Fruit fly (Drosophila melanogaster) whole organism, embryonic: ENCODE results near the gene CG31793.
A peak's percentile ranks its signal among the peaks of the same experiment; 100 is the strongest.

ENCODE experiments used
- ATbp ChIP-seq: fragments of 200-800 bp; sonication (Bioruptor generic); optimal IDR thresholded peaks from 2 replicates; lab custom pipeline; 2017; ENCODE audit warnings: missing biosample characterization, mild to moderate bottlenecking, missing genetic modification characterization, missing genetic modification reagents
- Abd-B ChIP-seq: fragments of 200-800 bp; sonication (Bioruptor generic); optimal IDR thresholded peaks from 2 replicates; lab custom pipeline; 2018; ENCODE audit warnings: missing biosample characterization, mild to moderate bottlenecking, missing genetic modification characterization, moderate library complexity
- CG11093 ChIP-seq: fragments of 200-800 bp; sonication (Bioruptor generic); IDR thresholded peaks from 3 replicates; pipeline ENCODE4 v1.3.6; 2022; ENCODE audit warnings: missing biosample characterization, missing genetic modification characterization
- CG11504 ChIP-seq: fragments of 200-800 bp; sonication (Bioruptor generic); optimal IDR thresholded peaks from 3 replicates; lab custom pipeline; 2019; ENCODE audit warnings: missing biosample characterization, mild to moderate bottlenecking, missing genetic modification characterization, moderate library complexity
- CG13123 ChIP-seq: fragments of 200-800 bp; sonication (Bioruptor generic); optimal IDR thresholded peaks from 2 replicates; lab custom pipeline; 2016; ENCODE audit warnings: missing biosample characterization, missing genetic modification characterization
- CG13424 ChIP-seq: fragments of 200-800 bp; sonication (Bioruptor generic); optimal IDR thresholded peaks from 2 replicates; lab custom pipeline; 2019; ENCODE audit warnings: missing biosample characterization, mild to moderate bottlenecking, missing genetic modification characterization, moderate library complexity
- CG13624 ChIP-seq: fragments of 200-800 bp; sonication (Bioruptor generic); optimal IDR thresholded peaks from 2 replicates; lab custom pipeline; 2016; ENCODE audit warnings: missing biosample characterization, missing genetic modification characterization
- CG14667 ChIP-seq: fragments of 200-800 bp; sonication (Bioruptor generic); IDR thresholded peaks from 2 replicates; pipeline ENCODE4 v1.3.6; 2022; ENCODE audit warnings: missing biosample characterization, missing genetic modification characterization
- CG14710 ChIP-seq: fragments of 200-800 bp; sonication (Bioruptor generic); optimal IDR thresholded peaks from 3 replicates; lab custom pipeline; 2019; ENCODE audit warnings: missing biosample characterization, mild to moderate bottlenecking, missing genetic modification characterization, moderate library complexity
- CG1647 ChIP-seq: fragments of 200-800 bp; sonication (Bioruptor generic); optimal IDR thresholded peaks from 3 replicates; lab custom pipeline; 2016; ENCODE audit warnings: missing biosample characterization, missing genetic modification characterization
- CG16813 ChIP-seq: fragments of 200-800 bp; sonication (Bioruptor generic); IDR thresholded peaks from 3 replicates; pipeline ENCODE4 v1.3.6; 2022; ENCODE audit warnings: missing biosample characterization, missing genetic modification characterization; ENCODE audit not compliant: partially characterized antibody
- CG17328 ChIP-seq: fragments of 200-800 bp; sonication (Bioruptor generic); IDR thresholded peaks from 2 replicates; pipeline ENCODE4 v1.3.6; 2022; ENCODE audit warnings: missing biosample characterization, missing genetic modification characterization
- CG17385 ChIP-seq: fragments of 200-800 bp; sonication (Bioruptor generic); optimal IDR thresholded peaks from 3 replicates; lab custom pipeline; 2018; ENCODE audit warnings: missing biosample characterization, mild to moderate bottlenecking, missing genetic modification characterization
- CG17829 ChIP-seq: fragments of 200-800 bp; optimal IDR thresholded peaks from 2 replicates; lab custom pipeline; 2019; ENCODE audit warnings: missing biosample characterization, mild to moderate bottlenecking, missing genetic modification characterization, moderate library complexity
- CG17912 ChIP-seq: fragments of 200-800 bp; sonication (Bioruptor generic); optimal IDR thresholded peaks from 2 replicates; lab custom pipeline; 2018; ENCODE audit warnings: missing biosample characterization, mild to moderate bottlenecking, missing genetic modification characterization
- CG2120 ChIP-seq: fragments of 200-800 bp; sonication (Bioruptor generic); optimal IDR thresholded peaks from 3 replicates; lab custom pipeline; 2016; ENCODE audit warnings: missing biosample characterization, missing genetic modification characterization
- CG31441 ChIP-seq: fragments of 200-800 bp; sonication (Bioruptor generic); IDR thresholded peaks from 2 replicates; pipeline ENCODE4 v1.3.6; 2022; ENCODE audit warnings: missing biosample characterization, missing genetic modification characterization
- CG3407 ChIP-seq: fragments of 200-800 bp; sonication (Bioruptor generic); optimal IDR thresholded peaks from 2 replicates; lab custom pipeline; 2018; ENCODE audit warnings: missing biosample characterization, mild to moderate bottlenecking, missing genetic modification characterization
- CG5180 ChIP-seq: fragments of 200-800 bp; sonication (Bioruptor generic); optimal IDR thresholded peaks from 3 replicates; lab custom pipeline; 2017; ENCODE audit warnings: missing biosample characterization, missing genetic modification characterization, mild to moderate bottlenecking, moderate library complexity, missing genetic modification reagents
- CG8281 ChIP-seq: fragments of 200-800 bp; sonication (Bioruptor generic); optimal IDR thresholded peaks from 2 replicates; lab custom pipeline; 2018; ENCODE audit warnings: missing biosample characterization, mild to moderate bottlenecking, missing genetic modification characterization, moderate library complexity
- CkIIα-i1 ChIP-seq: fragments of 200-800 bp; sonication (Bioruptor generic); IDR thresholded peaks from 2 replicates; pipeline ENCODE4 v1.3.6; 2022; ENCODE audit warnings: missing biosample characterization, missing genetic modification characterization
- D ChIP-seq, 2 experiments: fragments of 200-800 bp in 1 of 2; fragments of >200 bp in 1 of 2; sonication (Bioruptor generic) in 1 of 2; optimal IDR thresholded peaks; 2 replicates in 1 of 2; 3 replicates in 1 of 2; lab custom pipeline; 2017; ENCODE audit warnings: mild to moderate bottlenecking in 1 of 2, missing biosample characterization in 1 of 2, missing genetic modification characterization in 1 of 2, missing genetic modification reagents in 1 of 2
- Dip3 ChIP-seq: fragments of 200-800 bp; sonication (Bioruptor generic); optimal IDR thresholded peaks from 3 replicates; lab custom pipeline; 2016; ENCODE audit warnings: missing biosample characterization, missing genetic modification characterization
- Doc2 ChIP-seq: fragments of 200-800 bp; sonication (Bioruptor generic); IDR thresholded peaks from 2 replicates; pipeline ENCODE4 v1.3.6; 2022; ENCODE audit warnings: missing biosample characterization, missing genetic modification characterization
- Doc3 ChIP-seq: fragments of 200-800 bp; sonication (Bioruptor generic); IDR thresholded peaks from 3 replicates; pipeline ENCODE4 v1.3.6; 2022; ENCODE audit warnings: missing biosample characterization, missing genetic modification characterization; ENCODE audit not compliant: partially characterized antibody
- E2f1 ChIP-seq: fragments of 200-800 bp; sonication (Bioruptor generic); IDR thresholded peaks from 2 replicates; pipeline ENCODE4 v1.3.6; 2022; ENCODE audit warnings: missing biosample characterization, missing genetic modification characterization
- Fer1 ChIP-seq: fragments of 200-800 bp; sonication (Bioruptor generic); optimal IDR thresholded peaks from 2 replicates; lab custom pipeline; 2017; ENCODE audit warnings: missing biosample characterization, mild to moderate bottlenecking, missing genetic modification characterization
- HHEX ChIP-seq: fragments of 200-800 bp; sonication (Bioruptor generic); optimal IDR thresholded peaks from 3 replicates; lab custom pipeline; 2017; ENCODE audit warnings: missing biosample characterization, mild to moderate bottlenecking, missing genetic modification characterization, missing genetic modification reagents
- HLH3B ChIP-seq: fragments of 200-800 bp; sonication (Bioruptor generic); IDR thresholded peaks from 2 replicates; pipeline ENCODE4 v1.3.6; 2022; ENCODE audit warnings: missing biosample characterization, missing genetic modification characterization
- Hand ChIP-seq: fragments of 200-800 bp; sonication (Bioruptor generic); optimal IDR thresholded peaks from 2 replicates; lab custom pipeline; 2017; ENCODE audit warnings: mild to moderate bottlenecking, missing biosample characterization, missing genetic modification reagents, missing genetic modification characterization
- Lhr ChIP-seq: fragments of 200-800 bp; sonication (Bioruptor generic); optimal IDR thresholded peaks from 3 replicates; lab custom pipeline; 2017; ENCODE audit warnings: mild to moderate bottlenecking, missing biosample characterization, missing genetic modification reagents, missing genetic modification characterization
- MTF-1 ChIP-seq: fragments of 200-800 bp; sonication (Bioruptor generic); optimal IDR thresholded peaks from 2 replicates; lab custom pipeline; 2018; ENCODE audit warnings: missing biosample characterization, mild to moderate bottlenecking, missing genetic modification characterization, borderline replicate concordance
- Mad ChIP-seq: fragments of 200-800 bp; sonication (Bioruptor generic); optimal IDR thresholded peaks from 2 replicates; lab custom pipeline; 2016; ENCODE audit warnings: missing biosample characterization, missing genetic modification characterization
- Med ChIP-seq: fragments of 200-800 bp; sonication (Bioruptor generic); peaks from one replicate; lab custom pipeline; 2016; ENCODE audit warnings: missing biosample characterization, missing genetic modification characterization, mild to moderate bottlenecking, inconsistent platforms, moderate library complexity
- Nf-YC ChIP-seq: fragments of 200-800 bp; optimal IDR thresholded peaks from 3 replicates; lab custom pipeline; 2019; ENCODE audit warnings: missing biosample characterization, mild to moderate bottlenecking, missing genetic modification characterization, moderate library complexity
- YL-1 ChIP-seq: fragments of 200-800 bp; sonication (Bioruptor generic); optimal IDR thresholded peaks from 3 replicates; lab custom pipeline; 2017; ENCODE audit warnings: missing biosample characterization, mild to moderate bottlenecking, missing genetic modification characterization
- ac ChIP-seq: fragments of 200-800 bp; sonication (Bioruptor generic); optimal IDR thresholded peaks from 3 replicates; lab custom pipeline; 2017; ENCODE audit warnings: missing biosample characterization, mild to moderate bottlenecking, missing genetic modification characterization
- aop ChIP-seq: fragments of 200-800 bp; sonication (Bioruptor generic); IDR thresholded peaks from 2 replicates; pipeline ENCODE4 v1.3.6; 2022; ENCODE audit warnings: missing biosample characterization, missing genetic modification characterization
- dm ChIP-seq: fragments of 200-800 bp; sonication (Bioruptor generic); optimal IDR thresholded peaks from 3 replicates; lab custom pipeline; 2016; ENCODE audit warnings: missing biosample characterization, missing genetic modification characterization
- dmrt11E ChIP-seq: fragments of 200-800 bp; sonication (Bioruptor generic); optimal IDR thresholded peaks from 3 replicates; lab custom pipeline; 2018; ENCODE audit warnings: missing biosample characterization, mild to moderate bottlenecking, missing genetic modification characterization, moderate library complexity
- eyg ChIP-seq: fragments of 200-800 bp; sonication (Bioruptor generic); optimal IDR thresholded peaks from 3 replicates; lab custom pipeline; 2016; ENCODE audit warnings: missing biosample characterization, missing genetic modification characterization
- gcm ChIP-seq: fragments of 200-800 bp; sonication (Bioruptor generic); optimal IDR thresholded peaks from 2 replicates; lab custom pipeline; 2019; ENCODE audit warnings: missing biosample characterization, mild to moderate bottlenecking, missing genetic modification characterization, moderate library complexity
- hbn ChIP-seq: fragments of 200-800 bp; sonication (Bioruptor generic); IDR thresholded peaks from 2 replicates; pipeline ENCODE4 v1.3.6; 2022; ENCODE audit warnings: missing biosample characterization, missing genetic modification characterization; ENCODE audit not compliant: partially characterized antibody
- odd ChIP-seq: fragments of 200-800 bp; sonication (Bioruptor generic); optimal IDR thresholded peaks from 2 replicates; lab custom pipeline; 2017; ENCODE audit warnings: missing biosample characterization, mild to moderate bottlenecking, missing genetic modification characterization
- peb ChIP-seq: fragments of 200-800 bp; sonication (Bioruptor generic); IDR thresholded peaks from 2 replicates; pipeline ENCODE4 v1.3.6; 2022; ENCODE audit warnings: missing biosample characterization, missing genetic modification characterization
- phol ChIP-seq: fragments of 200-800 bp; sonication (Bioruptor generic); optimal IDR thresholded peaks from 3 replicates; lab custom pipeline; 2018; ENCODE audit warnings: missing biosample characterization, mild to moderate bottlenecking, missing genetic modification characterization, moderate library complexity
- pros ChIP-seq: fragments of 200-800 bp; sonication (Bioruptor generic); optimal IDR thresholded peaks from 3 replicates; lab custom pipeline; 2019; ENCODE audit warnings: missing biosample characterization, mild to moderate bottlenecking, missing genetic modification characterization, moderate library complexity
- stwl ChIP-seq: fragments of 200-800 bp; sonication (Bioruptor generic); optimal IDR thresholded peaks from 3 replicates; lab custom pipeline; 2018; ENCODE audit warnings: missing biosample characterization, mild to moderate bottlenecking, missing genetic modification characterization, moderate library complexity
- zfh1 ChIP-seq: fragments of 200-800 bp; sonication (Bioruptor generic); IDR thresholded peaks from 3 replicates; pipeline ENCODE4 v1.3.6; 2022; ENCODE audit warnings: missing biosample characterization, missing genetic modification characterization

Gene CG31793

DNA sequence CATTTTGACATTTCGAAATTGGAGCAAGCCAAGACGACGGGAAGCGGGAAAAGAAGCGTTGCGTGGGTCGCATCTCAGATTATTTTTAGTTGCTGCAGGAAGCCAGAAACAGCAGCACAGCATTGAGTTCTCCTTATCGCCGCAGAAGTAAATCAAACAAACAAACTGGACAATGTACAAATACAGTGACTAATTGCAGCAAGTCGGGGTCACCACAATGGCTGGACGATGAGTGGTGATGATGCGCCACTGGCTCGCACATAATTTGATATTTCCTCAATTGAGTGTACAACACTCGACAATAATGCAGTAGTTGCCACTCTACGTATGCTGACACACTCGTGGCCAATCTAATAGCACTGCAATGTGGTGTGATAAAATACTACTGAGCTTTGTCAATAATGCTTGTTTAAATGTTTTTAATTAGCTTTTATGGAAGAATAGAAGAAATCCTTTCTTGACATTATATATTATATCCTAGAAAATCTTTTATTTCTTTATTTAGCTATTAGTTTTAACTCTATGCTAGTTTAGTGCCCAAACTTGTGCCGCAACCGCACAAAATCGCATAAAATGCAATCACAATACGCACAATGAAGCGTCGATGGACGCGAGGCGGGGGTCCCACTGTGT, 21.1 kb upstream of the CG31793 start (continued):
- TF ChIP-seq CG17912 (GFP tag; lab: Kevin White, UChicago) (no peak), CG31441 (peak; percentile 51; the same call in 1 of the 2 replicates), D (optimal IDR thresholded peaks at IDR 0.05; lab: Kevin White, UChicago) (no peak), D (GFP tag; optimal IDR thresholded peaks at IDR 0.05; lab: Kevin White, UChicago) (peak; percentile 61), pros (peak; percentile 23), ATbp (peak; percentile 53), CG13624 (GFP tag; lab: Kevin White, UChicago) (no peak), Doc2 (no peak), dmrt11E (tag; lab: Kevin White, UChicago) (peak; percentile 57), Abd-B (GFP tag; lab: Kevin White, UChicago) (peak; percentile 4), Doc3 (no peak), dm (GFP tag; lab: Kevin White, UChicago) (no peak), Hand (no peak), CG11093 (GFP tag; lab: Robert Waterston, UW) (no peak), peb (GFP tag; lab: Robert Waterston, UW) (no peak), CG5180 (GFP tag; lab: Kevin White, UChicago) (no peak), Med (peak; percentile 64), Dip3 (GFP tag; lab: Kevin White, UChicago) (no peak), CG14710 (tag; lab: Kevin White, UChicago) (peak; percentile 22), phol (peak; percentile 56), CG8281 (tag; lab: Kevin White, UChicago) (no peak), MTF-1 (GFP tag; lab: Kevin White, UChicago) (no peak), CG13424 (tag; lab: Kevin White, UChicago) (peak; percentile 32), eyg (GFP tag; lab: Kevin White, UChicago) (no peak), HLH3B (GFP tag; lab: Robert Waterston, UW) (no peak; the same call in 1 of the 2 replicates), CkIIα-i1 (GFP tag; lab: Robert Waterston, UW) (no peak), CG17385 (GFP tag; lab: Kevin White, UChicago) (no peak), CG17328 (GFP tag; lab: Robert Waterston, UW) (peak; percentile 45), aop (GFP tag; lab: Robert Waterston, UW) (no peak), gcm (GFP tag; lab: Kevin White, UChicago) (peak; percentile 43), odd (no peak), CG16813 (no peak), Nf-YC (tag; lab: Kevin White, UChicago) (no peak), E2f1 (no peak), CG13123 (GFP tag; lab: Kevin White, UChicago) (no peak), zfh1 (peak; percentile 64; the same call in 2 of the 3 replicates), CG11504 (tag; lab: Kevin White, UChicago) (peak; percentile 47), CG1647 (GFP tag; lab: Kevin White, UChicago) (no peak), CG14667 (GFP tag; lab: Robert Waterston, UW) (no peak), CG3407 (no peak), Fer1 (GFP tag; lab: Kevin White, UChicago) (no peak), Lhr (no peak), Mad (GFP tag; lab: Kevin White, UChicago) (no peak), CG17829 (tag; lab: Kevin White, UChicago) (peak; percentile 10), CG2120 (GFP tag; lab: Kevin White, UChicago) (no peak), HHEX (GFP tag; lab: Kevin White, UChicago) (no peak), YL-1 (no peak), ac (GFP tag; lab: Kevin White, UChicago) (no peak), stwl (tag; lab: Kevin White, UChicago) (no peak), hbn (GFP tag; lab: Robert Waterston, UW) (no peak)
